2 fruit fly cellular contexts compared by ENCODE assay signal in the genomic region with DNA sequence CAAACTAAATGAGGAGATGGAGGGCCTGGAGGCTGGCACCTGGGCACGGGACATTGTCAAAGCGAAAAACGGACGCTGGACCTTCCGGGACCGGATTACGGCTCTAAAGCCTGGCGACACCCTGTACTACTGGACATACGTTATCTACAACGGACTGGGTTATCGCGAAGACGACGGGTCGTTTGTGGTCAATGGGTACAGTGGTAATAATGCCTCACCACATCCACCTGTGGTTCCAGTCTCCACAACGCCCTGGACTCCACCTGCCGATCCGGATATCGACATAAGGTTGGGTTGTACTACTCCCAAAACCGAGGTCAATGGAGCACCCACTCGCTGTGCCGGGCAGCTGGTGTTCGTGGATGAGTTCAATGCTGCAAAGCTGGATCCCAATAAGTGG.
TF ChIP-seq lines count a peak whose summit lies in the region.

No protein-coding gene starts in this region.

TF ChIP-seq in whole organism, 6 proteins besides CTCF, POLR2A, EP300 and RAD21:
- TF ChIP-seq CG8478 (optimal IDR thresholded peaks at IDR 0.05; lab: Kevin White, UChicago) = no peak
- TF ChIP-seq pan (optimal IDR thresholded peaks at IDR 0.05; lab: Kevin White, UChicago) = no peak
- TF ChIP-seq EcR (GFP tag; optimal IDR thresholded peaks at IDR 0.05; lab: Kevin White, UChicago) = no peak
- no peak for TF ChIP-seq psq (optimal IDR thresholded peaks at IDR 0.05; lab: Kevin White, UChicago)
- TF ChIP-seq Dll (optimal IDR thresholded peaks at IDR 0.05; lab: Kevin White, UChicago) = peak; percentile 38

TF ChIP-seq in whole organism, prepupa, 60 proteins besides CTCF, POLR2A, EP300 and RAD21:
- peak; percentile 92 for TF ChIP-seq svp (GFP tag; lab: Kevin White, UChicago)
- no peak for TF ChIP-seq achi (GFP tag; optimal IDR thresholded peaks at IDR 0.05; lab: Kevin White, UChicago)
